Fruit fly (Drosophila melanogaster) whole organism, prepupa: ENCODE data around the gene CG13670.
A peak's percentile ranks its signal among the peaks of the same experiment; 100 is the strongest.

Experiments used
- Blimp-1 ChIP-seq: fragments of 200-800 bp; sonication (Bioruptor generic); optimal IDR thresholded peaks from 3 replicates; lab custom pipeline; 2017; ENCODE audit warnings: missing biosample characterization, missing genetic modification characterization, mild to moderate bottlenecking, moderate library complexity, missing genetic modification reagents
- CG11294 ChIP-seq: fragments of 200-800 bp; sonication (Bioruptor generic); IDR thresholded peaks from 2 replicates; pipeline ENCODE4 v1.3.6; 2022; ENCODE audit warnings: missing biosample characterization, missing genetic modification characterization
- CG11762 ChIP-seq: fragments of 200-800 bp; sonication (Bioruptor generic); optimal IDR thresholded peaks from 3 replicates; lab custom pipeline; 2016; ENCODE audit warnings: missing biosample characterization, missing genetic modification characterization; ENCODE audit not compliant: insufficient read depth
- CG11902 ChIP-seq: fragments of 200-800 bp; sonication (Bioruptor generic); optimal IDR thresholded peaks from 3 replicates; lab custom pipeline; 2016; ENCODE audit warnings: missing biosample characterization, missing genetic modification characterization
- CG15336 ChIP-seq: fragments of 200-800 bp; sonication (Bioruptor generic); IDR thresholded peaks from 2 replicates; pipeline ENCODE4 v1.3.6; 2022; ENCODE audit warnings: missing biosample characterization, missing genetic modification characterization
- CG16779 ChIP-seq: fragments of 200-800 bp; sonication (Bioruptor generic); optimal IDR thresholded peaks from 3 replicates; lab custom pipeline; 2017; ENCODE audit warnings: missing biosample characterization, mild to moderate bottlenecking, missing genetic modification characterization
- CG3032 ChIP-seq: fragments of 200-800 bp; optimal IDR thresholded peaks from 2 replicates; lab custom pipeline; 2019; ENCODE audit warnings: missing biosample characterization, mild to moderate bottlenecking, missing genetic modification characterization, moderate library complexity
- CG31627 ChIP-seq: fragments of 200-800 bp; sonication (Bioruptor generic); optimal IDR thresholded peaks from 3 replicates; lab custom pipeline; 2016; ENCODE audit warnings: missing biosample characterization, missing genetic modification characterization
- CG32006 ChIP-seq: fragments of 200-800 bp; sonication (Bioruptor generic); optimal IDR thresholded peaks from 3 replicates; lab custom pipeline; 2017; ENCODE audit warnings: missing biosample characterization, mild to moderate bottlenecking, missing genetic modification characterization
- CG4318 ChIP-seq: fragments of 200-800 bp; sonication (Bioruptor generic); optimal IDR thresholded peaks from 3 replicates; lab custom pipeline; 2017; ENCODE audit warnings: missing biosample characterization, mild to moderate bottlenecking, missing genetic modification characterization
- CG6163 ChIP-seq: fragments of 200-800 bp; sonication (Bioruptor generic); IDR thresholded peaks from 3 replicates; pipeline ENCODE4 v1.3.6; 2022; ENCODE audit warnings: missing biosample characterization, missing genetic modification characterization
- CG6276 ChIP-seq: fragments of 200-800 bp; sonication (Bioruptor generic); optimal IDR thresholded peaks from 2 replicates; lab custom pipeline; 2017; ENCODE audit warnings: missing biosample characterization, mild to moderate bottlenecking, missing genetic modification characterization
- CG6808 ChIP-seq: fragments of 200-800 bp; sonication (Bioruptor generic); optimal IDR thresholded peaks from 3 replicates; lab custom pipeline; 2017; ENCODE audit warnings: missing biosample characterization, missing genetic modification characterization, mild to moderate bottlenecking, moderate library complexity, missing genetic modification reagents
- CG7368 ChIP-seq: fragments of 200-800 bp; sonication (Bioruptor generic); optimal IDR thresholded peaks from 3 replicates; lab custom pipeline; 2016; ENCODE audit warnings: missing biosample characterization, missing genetic modification characterization
- CG8119 ChIP-seq: fragments of 200-800 bp; sonication (Bioruptor generic); IDR thresholded peaks from 3 replicates; pipeline ENCODE4 v1.3.6; 2022; ENCODE audit warnings: missing biosample characterization, missing genetic modification characterization
- CG8319 ChIP-seq: fragments of 200-800 bp; sonication (Bioruptor generic); optimal IDR thresholded peaks from 3 replicates; lab custom pipeline; 2016; ENCODE audit warnings: missing biosample characterization, missing genetic modification characterization
- CG9139 ChIP-seq: fragments of 200-800 bp; sonication (Bioruptor generic); optimal IDR thresholded peaks from 3 replicates; lab custom pipeline; 2017; ENCODE audit warnings: missing biosample characterization, mild to moderate bottlenecking, missing genetic modification characterization
- Eip75B ChIP-seq: fragments of 200-800 bp; sonication (Bioruptor generic); optimal IDR thresholded peaks from 3 replicates; lab custom pipeline; 2016; ENCODE audit warnings: missing biosample characterization, missing genetic modification characterization
- Eip78C ChIP-seq: fragments of 200-800 bp; sonication (Bioruptor generic); peaks from one replicate; lab custom pipeline; 2016; ENCODE audit warnings: missing biosample characterization, missing genetic modification characterization
- Eip93F ChIP-seq: fragments of 200-800 bp; sonication (Bioruptor generic); optimal IDR thresholded peaks from 2 replicates; lab custom pipeline; 2016; ENCODE audit warnings: missing biosample characterization, mild to moderate bottlenecking, missing genetic modification characterization
- Ets21C ChIP-seq: fragments of 200-800 bp; sonication (Bioruptor generic); optimal IDR thresholded peaks from 3 replicates; lab custom pipeline; 2016; ENCODE audit warnings: missing biosample characterization, missing genetic modification characterization
- Gug ChIP-seq: fragments of 200-800 bp; sonication (Bioruptor generic); IDR thresholded peaks from 2 replicates; pipeline ENCODE4 v1.3.6; 2022; ENCODE audit warnings: missing biosample characterization, missing genetic modification characterization
- Hr38 ChIP-seq: sonication (Bioruptor generic); optimal IDR thresholded peaks from 2 replicates; lab custom pipeline; 2016; ENCODE audit warnings: missing biosample characterization, missing genetic modification characterization
- Hr39 ChIP-seq: fragments of 200-800 bp; sonication (Bioruptor generic); optimal IDR thresholded peaks from 2 replicates; lab custom pipeline; 2016; ENCODE audit warnings: missing biosample characterization, missing genetic modification characterization
- Hr4 ChIP-seq: fragments of 200-800 bp; sonication (Bioruptor generic); optimal IDR thresholded peaks from 3 replicates; lab custom pipeline; 2016; ENCODE audit warnings: missing biosample characterization, missing genetic modification characterization
- Lpt ChIP-seq: fragments of 200-800 bp; sonication (Bioruptor generic); optimal IDR thresholded peaks from 3 replicates; lab custom pipeline; 2016; ENCODE audit warnings: missing biosample characterization, missing genetic modification characterization
- Smox ChIP-seq: fragments of 200-800 bp; sonication (Bioruptor generic); optimal IDR thresholded peaks from 3 replicates; lab custom pipeline; 2016; ENCODE audit warnings: missing biosample characterization, missing genetic modification characterization
- Sox14 ChIP-seq: fragments of 200-800 bp; sonication (Bioruptor generic); optimal IDR thresholded peaks from 3 replicates; lab custom pipeline; 2016; ENCODE audit warnings: missing biosample characterization, missing genetic modification characterization
- Sox15 ChIP-seq: fragments of 200-800 bp; sonication (Bioruptor generic); optimal IDR thresholded peaks from 3 replicates; lab custom pipeline; 2016; ENCODE audit warnings: missing biosample characterization, missing genetic modification characterization
- achi ChIP-seq: fragments of 200-800 bp; sonication (Bioruptor generic); optimal IDR thresholded peaks from 3 replicates; lab custom pipeline; 2016; ENCODE audit warnings: missing biosample characterization, missing genetic modification characterization
- acj6 ChIP-seq: fragments of 200-800 bp; sonication (Bioruptor generic); optimal IDR thresholded peaks from 3 replicates; lab custom pipeline; 2016; ENCODE audit warnings: missing biosample characterization, missing genetic modification characterization
- cyc ChIP-seq: fragments of 200-800 bp; sonication (Bioruptor generic); optimal IDR thresholded peaks from 3 replicates; lab custom pipeline; 2016; ENCODE audit warnings: missing biosample characterization, missing genetic modification characterization
- dac ChIP-seq: fragments of 200-800 bp; sonication (Bioruptor generic); optimal IDR thresholded peaks from 2 replicates; lab custom pipeline; 2017; ENCODE audit warnings: missing biosample characterization, mild to moderate bottlenecking, missing genetic modification characterization
- dsx ChIP-seq: fragments of 200-800 bp; optimal IDR thresholded peaks from 3 replicates; lab custom pipeline; 2019; ENCODE audit warnings: missing biosample characterization, mild to moderate bottlenecking, missing genetic modification characterization, moderate library complexity; ENCODE audit not compliant: poor library complexity, severe bottlenecking
- eg ChIP-seq: fragments of 200-800 bp; sonication (Bioruptor generic); IDR thresholded peaks from 3 replicates; pipeline ENCODE4 v1.3.6; 2022; ENCODE audit warnings: missing biosample characterization, missing genetic modification characterization
- esn ChIP-seq: fragments of 200-800 bp; sonication (Bioruptor generic); optimal IDR thresholded peaks from 2 replicates; lab custom pipeline; 2016; ENCODE audit warnings: missing biosample characterization, mild to moderate bottlenecking, missing genetic modification characterization, moderate library complexity
- fd59A ChIP-seq: fragments of 200-800 bp; sonication (Bioruptor generic); optimal IDR thresholded peaks from 2 replicates; lab custom pipeline; 2017; ENCODE audit warnings: missing biosample characterization, mild to moderate bottlenecking, missing genetic modification characterization, missing genetic modification reagents
- fd85E ChIP-seq: fragments of 200-800 bp; sonication (Bioruptor generic); optimal IDR thresholded peaks from 3 replicates; lab custom pipeline; 2016; ENCODE audit warnings: missing biosample characterization, missing genetic modification characterization
- fkh ChIP-seq: fragments of 200-800 bp; sonication (Bioruptor generic); optimal IDR thresholded peaks from 3 replicates; lab custom pipeline; 2017; ENCODE audit warnings: missing biosample characterization, mild to moderate bottlenecking, missing genetic modification characterization, moderate library complexity
- salr ChIP-seq, 2 experiments: fragments of 200-800 bp; sonication (Bioruptor generic); optimal IDR thresholded peaks; 3 replicates each; lab custom pipeline; 2016 to 2018; ENCODE audit warnings: missing biosample characterization in 2 of 2, missing genetic modification characterization in 2 of 2, mild to moderate bottlenecking in 1 of 2
- spab ChIP-seq: fragments of 200-800 bp; sonication (Bioruptor generic); optimal IDR thresholded peaks from 2 replicates; lab custom pipeline; 2017; ENCODE audit warnings: missing biosample characterization, mild to moderate bottlenecking, missing genetic modification characterization, missing genetic modification reagents
- ss ChIP-seq, 2 experiments: fragments of 200-800 bp; sonication (Bioruptor generic); optimal IDR thresholded peaks; 2 replicates in 1 of 2; 3 replicates in 1 of 2; lab custom pipeline; 2017 to 2018; ENCODE audit warnings: mild to moderate bottlenecking in 2 of 2, missing biosample characterization in 2 of 2, missing genetic modification characterization in 2 of 2, moderate library complexity in 1 of 2
- svp ChIP-seq: fragments of 200-800 bp; sonication (Bioruptor generic); peaks from one replicate; lab custom pipeline; 2016; ENCODE audit warnings: missing biosample characterization, missing genetic modification characterization
- topi ChIP-seq: fragments of 200-800 bp; sonication (Bioruptor generic); optimal IDR thresholded peaks from 3 replicates; lab custom pipeline; 2016; ENCODE audit warnings: missing biosample characterization, missing genetic modification characterization
- vri ChIP-seq: fragments of 200-800 bp; sonication (Bioruptor generic); optimal IDR thresholded peaks from 3 replicates; lab custom pipeline; 2016; ENCODE audit warnings: missing biosample characterization, mild to moderate bottlenecking, missing genetic modification characterization

The CG13670 gene

dm6 chr3L:8358138-8358537 is 37.6 kb downstream of the CG13670 start:
- TF ChIP-seq CG16779 (tag; lab: Kevin White, UChicago) (peak; percentile 39), dsx (no peak), eg (GFP tag; lab: Robert Waterston, UW) (peak; percentile 52; the same call in 1 of the 3 replicates), CG6808 (GFP tag; lab: Kevin White, UChicago) (peak; percentile 68), Ets21C (no peak), salr (GFP tag; optimal IDR thresholded peaks at IDR 0.05; lab: Kevin White, UChicago) (no peak), Gug (GFP tag; lab: Robert Waterston, UW) (no peak), spab (GFP tag; lab: Kevin White, UChicago) (peak; percentile 48), CG8319 (GFP tag; lab: Kevin White, UChicago) (peak; percentile 16), CG11294 (GFP tag; lab: Robert Waterston, UW) (no peak), Sox15 (GFP tag; lab: Kevin White, UChicago) (no peak), Hr4 (GFP tag; lab: Kevin White, UChicago) (no peak), CG11762 (peak; percentile 38), cyc (GFP tag; lab: Kevin White, UChicago) (peak; percentile 36), CG7368 (GFP tag; lab: Kevin White, UChicago) (peak; percentile 24), CG9139 (no peak), Smox (GFP tag; lab: Kevin White, UChicago) (no peak), svp (GFP tag; lab: Kevin White, UChicago) (peak; percentile 83), CG6163 (0 out of 3 replicates have a peak, but pooled peaks have one; percentile 37), achi (GFP tag; lab: Kevin White, UChicago) (no peak), fkh (GFP tag; lab: Kevin White, UChicago) (no peak), Hr39 (GFP tag; lab: Kevin White, UChicago) (peak; percentile 22), CG8119 (peak; percentile 53; the same call in 1 of the 3 replicates), CG11902 (peak; percentile 4), Eip75B (no peak), esn (peak; percentile 62), ss (GFP tag; optimal IDR thresholded peaks at IDR 0.05; lab: Kevin White, UChicago) (no peak), CG4318 (no peak), dac (GFP tag; lab: Kevin White, UChicago) (no peak), CG31627 (GFP tag; lab: Kevin White, UChicago) (peak; percentile 11), CG15336 (GFP tag; lab: Robert Waterston, UW) (peak; percentile 60), Sox14 (GFP tag; lab: Kevin White, UChicago) (no peak), fd59A (peak; percentile 32)

dm6 chr3L:8358776-8359455 is 38.4 kb downstream of the CG13670 start:
- TF ChIP-seq fd59A = no peak
- TF ChIP-seq vri (GFP tag; lab: Kevin White, UChicago) = peak; percentile 87
- TF ChIP-seq CG16779 (tag; lab: Kevin White, UChicago) = no peak
- TF ChIP-seq achi (GFP tag; lab: Kevin White, UChicago) = peak; percentile 84
- TF ChIP-seq Hr38 (GFP tag; lab: Kevin White, UChicago) = no peak
- peak; percentile 62 for TF ChIP-seq fkh (GFP tag; lab: Kevin White, UChicago)
- peak; percentile 36 for TF ChIP-seq Eip78C (GFP tag; lab: Kevin White, UChicago)

DNA sequence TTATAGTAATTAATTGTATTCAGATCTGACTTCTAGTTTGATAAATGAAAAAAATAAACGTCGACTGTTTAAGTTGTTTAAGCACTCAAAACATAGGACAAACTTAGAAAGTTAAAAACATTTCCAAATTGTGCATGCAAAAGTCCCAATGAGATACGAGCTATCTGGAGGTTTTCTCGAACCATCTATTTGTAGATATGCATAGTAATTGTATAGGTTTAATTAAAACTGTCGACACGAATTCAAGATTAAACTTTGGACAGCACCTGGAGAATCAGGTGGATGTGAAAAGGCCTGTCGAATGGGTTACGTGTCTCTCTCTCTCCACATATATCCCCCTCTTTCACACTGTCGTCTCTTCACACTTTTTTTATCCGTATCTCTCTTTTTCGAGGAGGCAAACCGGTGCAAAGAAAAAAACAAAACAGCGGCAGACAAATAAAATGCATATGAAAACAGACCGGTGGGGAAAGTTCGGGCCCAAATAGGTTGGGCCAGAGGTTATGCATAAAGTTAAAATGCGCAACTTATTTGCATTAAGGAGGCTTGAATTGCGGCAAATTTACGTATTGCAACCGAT is 39.6 kb downstream of the CG13670 start:
- TF ChIP-seq eg (GFP tag; lab: Robert Waterston, UW) = peak; percentile 55; the same call in 2 of the 3 replicates
- TF ChIP-seq fd59A = peak; percentile 10
- no peak for TF ChIP-seq topi (GFP tag; lab: Kevin White, UChicago)
- no peak for TF ChIP-seq vri (GFP tag; lab: Kevin White, UChicago)
- no peak for TF ChIP-seq Gug (GFP tag; lab: Robert Waterston, UW)
- peak; percentile 25 for TF ChIP-seq CG3032 (tag; lab: Kevin White, UChicago)
- peak; percentile 84 for TF ChIP-seq CG6276 (GFP tag; lab: Kevin White, UChicago)
- TF ChIP-seq Blimp-1 (GFP tag; lab: Kevin White, UChicago) = no peak
- peak; percentile 78 to 89 for TF ChIP-seq ss (GFP tag; optimal IDR thresholded peaks at IDR 0.05; lab: Kevin White, UChicago)
- no peak for TF ChIP-seq fkh (GFP tag; lab: Kevin White, UChicago)
- TF ChIP-seq Smox (GFP tag; lab: Kevin White, UChicago) = no peak
- TF ChIP-seq Eip93F (GFP tag; lab: Kevin White, UChicago) = peak; percentile 44
- TF ChIP-seq dac (GFP tag; lab: Kevin White, UChicago) = no peak
- no peak for TF ChIP-seq fd85E (GFP tag; lab: Kevin White, UChicago)
- TF ChIP-seq CG11294 (GFP tag; lab: Robert Waterston, UW) = peak; percentile 8; the same call in 1 of the 2 replicates
- peak; percentile 26 for TF ChIP-seq Lpt (GFP tag; lab: Kevin White, UChicago)
- peak; percentile 66 for TF ChIP-seq spab (GFP tag; lab: Kevin White, UChicago)
- peak; percentile 6 for TF ChIP-seq CG16779 (tag; lab: Kevin White, UChicago)
- TF ChIP-seq acj6 = no peak
- peak; percentile 44 for TF ChIP-seq CG32006 (GFP tag; lab: Kevin White, UChicago)
- peak; percentile 19 for TF ChIP-seq CG7368 (GFP tag; lab: Kevin White, UChicago)
- TF ChIP-seq CG6163 = peak; percentile 33; the same call in 2 of the 3 replicates
